Fruit fly (Drosophila melanogaster) whole organism, pupa: ENCODE data around the gene Suv3.

Experiments used
- CG10348 ChIP-seq: fragments of 200-800 bp; sonication (Bioruptor generic); IDR thresholded peaks from 2 replicates; pipeline ENCODE4 v1.3.6; 2022; ENCODE audit warnings: missing biosample characterization, missing genetic modification characterization
- CG12605 ChIP-seq: fragments of 200-800 bp; sonication (Bioruptor generic); IDR thresholded peaks from 2 replicates; pipeline ENCODE4 v1.3.6; 2022; ENCODE audit warnings: missing biosample characterization, missing genetic modification characterization
- CG13204 ChIP-seq: fragments of 200-800 bp; sonication (Bioruptor generic); optimal IDR thresholded peaks from 2 replicates; lab custom pipeline; 2018; ENCODE audit warnings: missing biosample characterization, mild to moderate bottlenecking, missing genetic modification characterization, moderate library complexity
- CG14655 ChIP-seq: fragments of 200-800 bp; sonication (Bioruptor generic); optimal IDR thresholded peaks from 3 replicates; lab custom pipeline; 2017; ENCODE audit warnings: mild to moderate bottlenecking, missing biosample characterization, missing genetic modification reagents, missing genetic modification characterization
- CG15710 ChIP-seq: fragments of 200-800 bp; sonication (Bioruptor generic); optimal IDR thresholded peaks from 2 replicates; lab custom pipeline; 2018; ENCODE audit warnings: missing biosample characterization, mild to moderate bottlenecking, missing genetic modification characterization, moderate library complexity
- CG17806 ChIP-seq: fragments of 200-800 bp; sonication (Bioruptor generic); optimal IDR thresholded peaks from 2 replicates; lab custom pipeline; 2018; ENCODE audit warnings: missing biosample characterization, mild to moderate bottlenecking, missing genetic modification characterization, moderate library complexity
- CG32121 ChIP-seq: fragments of 200-800 bp; sonication (Bioruptor generic); IDR thresholded peaks from 2 replicates; pipeline ENCODE4 v1.3.6; 2022; ENCODE audit warnings: missing biosample characterization, missing genetic modification characterization
- CG34367 ChIP-seq: fragments of 200-800 bp; sonication (Bioruptor generic); optimal IDR thresholded peaks from 2 replicates; lab custom pipeline; 2018; ENCODE audit warnings: missing biosample characterization, mild to moderate bottlenecking, missing genetic modification characterization
- CG4496 ChIP-seq: fragments of 200-800 bp; sonication (Bioruptor generic); IDR thresholded peaks from 3 replicates; pipeline ENCODE4 v1.3.6; 2022; ENCODE audit warnings: missing biosample characterization, missing genetic modification characterization
- CG8159 ChIP-seq: fragments of 200-800 bp; sonication (Bioruptor generic); optimal IDR thresholded peaks from 3 replicates; lab custom pipeline; 2018; ENCODE audit warnings: missing biosample characterization, mild to moderate bottlenecking, missing genetic modification characterization, moderate library complexity
- CG8301 ChIP-seq: fragments of 200-800 bp; sonication (Bioruptor generic); optimal IDR thresholded peaks from 2 replicates; lab custom pipeline; 2018; ENCODE audit warnings: missing biosample characterization, mild to moderate bottlenecking, missing genetic modification characterization
- CG9948 ChIP-seq: fragments of 200-800 bp; sonication (Bioruptor generic); optimal IDR thresholded peaks from 2 replicates; lab custom pipeline; 2018; ENCODE audit warnings: missing biosample characterization, mild to moderate bottlenecking, missing genetic modification characterization, moderate library complexity
- D1 ChIP-seq: fragments of 200-800 bp; sonication (Bioruptor generic); optimal IDR thresholded peaks from 2 replicates; lab custom pipeline; 2018; ENCODE audit warnings: missing biosample characterization, mild to moderate bottlenecking, missing genetic modification characterization, moderate library complexity
- EcR ChIP-seq: fragments of 200-800 bp; sonication (Bioruptor generic); optimal IDR thresholded peaks from 3 replicates; lab custom pipeline; 2019; ENCODE audit warnings: missing biosample characterization, missing genetic modification characterization, mild to moderate bottlenecking, moderate library complexity, missing genetic modification reagents
- Ets98B ChIP-seq: fragments of 200-800 bp; sonication (Bioruptor generic); IDR thresholded peaks from 2 replicates; pipeline ENCODE4 v1.3.6; 2022; ENCODE audit warnings: missing biosample characterization, missing genetic modification characterization
- Pif1A ChIP-seq: fragments of 200-800 bp; sonication (Bioruptor generic); optimal IDR thresholded peaks from 3 replicates; lab custom pipeline; 2016; ENCODE audit warnings: missing biosample characterization, missing genetic modification characterization
- Pif1B ChIP-seq: fragments of 200-800 bp; sonication (Bioruptor generic); optimal IDR thresholded peaks from 3 replicates; lab custom pipeline; 2016; ENCODE audit warnings: missing biosample characterization, missing genetic modification characterization
- Snoo ChIP-seq: fragments of 200-800 bp; sonication (Bioruptor generic); optimal IDR thresholded peaks from 3 replicates; lab custom pipeline; 2017; ENCODE audit warnings: missing biosample characterization, mild to moderate bottlenecking, missing genetic modification characterization, inconsistent platforms
- fd96Ca ChIP-seq: fragments of 200-800 bp; sonication (Bioruptor generic); IDR thresholded peaks from 3 replicates; pipeline ENCODE4 v1.3.6; 2022; ENCODE audit warnings: missing biosample characterization, missing genetic modification characterization
- gl ChIP-seq: fragments of 200-800 bp; sonication (Bioruptor generic); optimal IDR thresholded peaks from 2 replicates; lab custom pipeline; 2018; ENCODE audit warnings: missing biosample characterization, mild to moderate bottlenecking, missing genetic modification characterization
- rn ChIP-seq: fragments of 200-800 bp; sonication (Bioruptor generic); IDR thresholded peaks from 2 replicates; pipeline ENCODE4 v1.3.6; 2022; ENCODE audit warnings: missing biosample characterization, missing genetic modification characterization

Suv3 gene

dm6 chr3R:4311067-4311723 lies at the start of gene Suv3:
Gene Suv3, plus strand, starts transcription at chr3R:4311555.
- TF ChIP-seq CG17806 (tag; lab: Kevin White, UChicago) (peak; percentile 19), EcR (no peak), Ets98B (GFP tag; lab: Robert Waterston, UW) (no peak), Pif1A (GFP tag; lab: Kevin White, UChicago) (no peak), CG14655 (GFP tag; lab: Kevin White, UChicago) (no peak), CG10348 (GFP tag; lab: Robert Waterston, UW) (no peak), CG32121 (GFP tag; lab: Robert Waterston, UW) (no peak), CG9948 (tag; lab: Kevin White, UChicago) (peak; percentile 46), Snoo (tag; lab: Kevin White, UChicago) (no peak), rn (no peak), D1 (tag; lab: Kevin White, UChicago) (peak; percentile 29), CG13204 (GFP tag; lab: Kevin White, UChicago) (no peak), Pif1B (GFP tag; lab: Kevin White, UChicago) (no peak), CG4496 (GFP tag; lab: Robert Waterston, UW) (no peak), gl (no peak), CG15710 (tag; lab: Kevin White, UChicago) (peak; percentile 41), CG8301 (tag; lab: Kevin White, UChicago) (no peak), CG34367 (tag; lab: Kevin White, UChicago) (no peak), CG8159 (tag; lab: Kevin White, UChicago) (peak; percentile 49), CG12605 (GFP tag; lab: Robert Waterston, UW) (0 out of 2 replicates have a peak, but pooled peaks have one; percentile 20), fd96Ca (GFP tag; lab: Robert Waterston, UW) (no peak)

DNA sequence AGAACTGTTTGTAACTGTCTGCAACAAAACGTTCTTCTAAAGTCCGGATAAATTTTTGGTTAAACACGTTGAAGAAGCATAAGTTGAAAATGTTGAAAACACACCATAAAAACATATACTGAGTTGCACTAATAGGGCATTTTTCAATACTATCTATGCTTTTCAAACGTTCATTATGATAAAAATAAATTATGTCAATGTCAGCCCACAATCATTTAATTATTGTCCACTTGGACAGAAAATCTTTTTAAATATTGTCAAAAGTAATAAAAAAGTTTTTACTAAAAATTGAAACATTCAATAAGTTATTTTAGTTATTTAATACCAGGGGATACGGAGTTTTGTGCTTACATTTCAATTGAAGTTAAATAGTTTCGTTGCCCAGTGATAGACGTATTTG lies 44.9 kb upstream of the Suv3 start, which contains the start of gene CG1092:
CG1092 (plus strand) TSS at position 301 of the 400 bp plus-strand sequence.
- TF ChIP-seq CG8301 (tag; lab: Kevin White, UChicago) (no peak), CG32121 (GFP tag; lab: Robert Waterston, UW) (no peak), CG14655 (GFP tag; lab: Kevin White, UChicago) (no peak), gl (no peak), CG9948 (tag; lab: Kevin White, UChicago) (no peak), D1 (tag; lab: Kevin White, UChicago) (no peak), Pif1A (GFP tag; lab: Kevin White, UChicago) (no peak), CG13204 (GFP tag; lab: Kevin White, UChicago) (no peak), CG17806 (tag; lab: Kevin White, UChicago) (no peak), CG4496 (GFP tag; lab: Robert Waterston, UW) (no peak), CG15710 (tag; lab: Kevin White, UChicago) (no peak), fd96Ca (GFP tag; lab: Robert Waterston, UW) (no peak), CG8159 (tag; lab: Kevin White, UChicago) (no peak), rn (no peak), CG34367 (tag; lab: Kevin White, UChicago) (no peak), Snoo (tag; lab: Kevin White, UChicago) (no peak), CG10348 (GFP tag; lab: Robert Waterston, UW) (no peak)

DNA sequence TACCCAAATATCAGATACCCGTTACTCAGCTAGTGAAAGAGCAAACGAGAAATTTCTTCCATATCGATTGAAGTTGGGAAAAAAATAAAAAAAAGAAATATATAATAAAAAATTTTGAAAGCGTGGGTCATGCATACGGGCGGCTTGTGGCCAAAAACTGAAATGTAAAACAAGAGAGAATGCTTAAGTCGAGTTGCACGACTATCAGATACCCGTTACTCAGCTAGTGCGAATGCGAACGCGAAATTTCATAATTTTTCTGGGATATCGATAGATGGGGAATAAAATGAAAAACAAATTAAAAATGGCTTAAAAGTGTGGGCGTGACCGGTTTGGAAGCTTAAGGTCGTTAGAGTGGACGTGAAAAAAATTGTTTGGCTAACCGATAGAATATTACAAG lies 43.0 kb upstream of the Suv3 start:
- no peak for TF ChIP-seq CG10348 (GFP tag; lab: Robert Waterston, UW)
- no peak for TF ChIP-seq D1 (tag; lab: Kevin White, UChicago)
- TF ChIP-seq EcR = no peak
- TF ChIP-seq Pif1B (GFP tag; lab: Kevin White, UChicago) = no peak
- no peak for TF ChIP-seq CG8159 (tag; lab: Kevin White, UChicago)
- TF ChIP-seq CG12605 (GFP tag; lab: Robert Waterston, UW) = no peak
- no peak for TF ChIP-seq CG4496 (GFP tag; lab: Robert Waterston, UW)
- no peak for TF ChIP-seq rn
- no peak for TF ChIP-seq CG8301 (tag; lab: Kevin White, UChicago)
- TF ChIP-seq Snoo (tag; lab: Kevin White, UChicago) = no peak
- no peak for TF ChIP-seq Ets98B (GFP tag; lab: Robert Waterston, UW)
- TF ChIP-seq CG17806 (tag; lab: Kevin White, UChicago) = no peak
- no peak for TF ChIP-seq CG9948 (tag; lab: Kevin White, UChicago)
- no peak for TF ChIP-seq CG13204 (GFP tag; lab: Kevin White, UChicago)

DNA sequence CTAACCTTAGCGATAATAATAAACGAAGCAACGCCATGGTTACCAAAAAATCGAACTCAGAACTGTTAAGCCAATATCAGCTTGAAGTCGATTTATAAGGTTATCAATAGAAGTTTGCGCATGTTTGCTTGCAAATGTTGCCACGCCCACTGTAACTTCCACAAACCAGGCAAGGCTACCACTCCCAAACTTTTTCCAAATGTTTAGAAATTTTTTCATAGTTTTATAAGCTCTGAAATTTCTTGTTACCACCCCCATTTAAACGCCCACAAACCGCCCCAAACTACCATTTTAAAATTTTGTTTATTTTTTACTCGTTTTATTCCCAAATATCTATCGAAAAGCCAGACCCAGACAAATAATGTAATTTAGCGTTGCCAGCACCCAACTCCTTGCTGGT lies 33.5 kb upstream of the Suv3 start, which contains the start of gene flip:
flip (minus strand) TSS at position 101 of the 400 bp plus-strand sequence.
- TF ChIP-seq CG4496 (GFP tag; lab: Robert Waterston, UW) (no peak), CG8159 (tag; lab: Kevin White, UChicago) (no peak), Pif1B (GFP tag; lab: Kevin White, UChicago) (no peak), rn (no peak), EcR (no peak), CG12605 (GFP tag; lab: Robert Waterston, UW) (no peak), D1 (tag; lab: Kevin White, UChicago) (no peak), fd96Ca (GFP tag; lab: Robert Waterston, UW) (no peak), gl (no peak), Pif1A (GFP tag; lab: Kevin White, UChicago) (no peak), CG15710 (tag; lab: Kevin White, UChicago) (no peak), CG8301 (tag; lab: Kevin White, UChicago) (no peak), CG10348 (GFP tag; lab: Robert Waterston, UW) (no peak), CG32121 (GFP tag; lab: Robert Waterston, UW) (no peak), CG9948 (tag; lab: Kevin White, UChicago) (no peak), CG17806 (tag; lab: Kevin White, UChicago) (no peak), CG14655 (GFP tag; lab: Kevin White, UChicago) (no peak), Ets98B (GFP tag; lab: Robert Waterston, UW) (no peak)

- TF ChIP-seq Pif1A (GFP tag; lab: Kevin White, UChicago) (no peak), Pif1B (GFP tag; lab: Kevin White, UChicago) (no peak)
Observed at dm6 chr3R:4280062-4280461, 31.3 kb upstream of the Suv3 start, which contains the start of gene cpx. Gene cpx, plus strand, starts transcription at chr3R:4280221.
